Fruit fly (Drosophila melanogaster): ENCODE measurements around the gene Ndae1.
A peak's percentile ranks its signal among the peaks of the same experiment; 100 is the strongest.

Ndae1 gene

DNA sequence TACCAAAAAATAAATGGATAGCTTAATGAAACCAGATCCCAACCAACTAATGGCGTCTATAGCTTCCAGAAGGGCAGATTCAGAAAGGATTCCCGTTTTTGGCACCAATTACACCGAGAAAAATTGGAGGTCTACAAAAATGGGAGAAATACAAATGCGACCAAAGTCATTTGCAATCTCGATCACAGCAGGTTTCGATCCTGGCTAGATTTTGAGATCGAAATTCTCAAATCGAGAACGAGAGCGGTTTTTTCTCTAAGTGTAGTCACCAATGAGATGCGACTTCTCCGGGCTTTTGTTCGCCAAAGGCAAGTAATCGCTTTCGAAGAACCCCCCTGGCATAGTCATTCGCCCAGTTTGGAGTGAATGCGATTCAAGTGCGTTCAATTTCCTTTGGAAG is 73.4 kb downstream of the Ndae1 start:
- TF ChIP-seq CG31627 (GFP tag; optimal IDR thresholded peaks at IDR 0.05) (peak; percentile 55), CG9139 (GFP tag; optimal IDR thresholded peaks at IDR 0.05) (peak; percentile 36), CG8632 (GFP tag; optimal IDR thresholded peaks at IDR 0.05) (peak; percentile 37), Ets96B (tag; optimal IDR thresholded peaks at IDR 0.05) (peak; percentile 6), topi (GFP tag; optimal IDR thresholded peaks at IDR 0.05) (peak; percentile 62), Hr4 (GFP tag; optimal IDR thresholded peaks at IDR 0.05) (peak; percentile 33), CG1621 (tag; optimal IDR thresholded peaks at IDR 0.05) (peak; percentile 51), spab (GFP tag; optimal IDR thresholded peaks at IDR 0.05) (no peak), Blimp-1 (GFP tag; optimal IDR thresholded peaks at IDR 0.05) (no peak), CG8319 (GFP tag; optimal IDR thresholded peaks at IDR 0.05) (no peak), CG3919 (GFP tag; optimal IDR thresholded peaks at IDR 0.05) (peak; percentile 75), Smox (GFP tag; optimal IDR thresholded peaks at IDR 0.05) (peak; percentile 19), CG11902 (GFP tag; optimal IDR thresholded peaks at IDR 0.05) (peak; percentile 15), CG15336 (GFP tag; IDR thresholded peaks at IDR 0.05) (no peak), achi (GFP tag; optimal IDR thresholded peaks at IDR 0.05) (no peak), ss (GFP tag; optimal IDR thresholded peaks at IDR 0.05) (peak; percentile 33 to 76), vri (GFP tag; optimal IDR thresholded peaks at IDR 0.05) (no peak), pdm3 (GFP tag; optimal IDR thresholded peaks at IDR 0.05) (no peak), cyc (GFP tag; optimal IDR thresholded peaks at IDR 0.05) (peak; percentile 66), dac (GFP tag; optimal IDR thresholded peaks at IDR 0.05) (no peak), Hr38 (GFP tag; optimal IDR thresholded peaks at IDR 0.05) (no peak), fd85E (GFP tag; optimal IDR thresholded peaks at IDR 0.05) (no peak), CG6163 (GFP tag; IDR thresholded peaks at IDR 0.05) (peak; percentile 83), Eip78C (GFP tag) (peak; percentile 84), Sox102F (GFP tag; optimal IDR thresholded peaks at IDR 0.05) (peak; percentile 22), Eip75B (GFP tag; optimal IDR thresholded peaks at IDR 0.05) (peak; percentile 12), CG34406 (GFP tag; optimal IDR thresholded peaks at IDR 0.05) (peak; percentile 39), acj6 (GFP tag; optimal IDR thresholded peaks at IDR 0.05) (peak; percentile 63), dsx (GFP tag; optimal IDR thresholded peaks at IDR 0.05; ENCODE audit: poor library complexity, severe bottlenecking) (peak; percentile 53), CG6792 (GFP tag; optimal IDR thresholded peaks at IDR 0.05) (peak; percentile 49), Hr39 (GFP tag; optimal IDR thresholded peaks at IDR 0.05) (peak; percentile 20), fd59A (GFP tag; optimal IDR thresholded peaks at IDR 0.05) (no peak), CG32006 (GFP tag; optimal IDR thresholded peaks at IDR 0.05) (peak; percentile 26)

DNA sequence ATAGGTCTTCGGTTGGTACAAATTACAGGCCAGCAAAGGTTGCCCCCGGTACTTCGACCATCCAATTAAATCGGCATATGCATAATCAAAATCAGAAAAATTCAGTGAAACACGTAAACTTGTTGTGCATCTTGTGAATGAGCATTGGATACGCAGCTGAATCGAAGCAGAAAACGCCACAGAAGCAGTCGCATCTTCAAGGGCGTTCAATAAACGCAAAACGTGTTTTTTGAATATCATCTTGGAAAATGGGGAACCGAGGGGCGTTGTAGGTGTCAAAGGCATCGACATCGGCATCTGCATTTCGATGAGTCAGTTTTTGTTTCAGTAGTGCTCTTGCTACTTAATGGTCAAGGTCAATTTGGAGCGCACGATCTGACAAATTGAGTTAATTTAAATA is 74.8 kb downstream of the Ndae1 start:
- peak; percentile 59 for TF ChIP-seq svp (GFP tag)
- TF ChIP-seq Sox102F (GFP tag; optimal IDR thresholded peaks at IDR 0.05) = no peak
- no peak for TF ChIP-seq eg (GFP tag; IDR thresholded peaks at IDR 0.05)
- no peak for TF ChIP-seq fd59A (GFP tag; optimal IDR thresholded peaks at IDR 0.05)
- 0 out of 3 replicates have a peak, but pooled peaks have one; percentile 13 for TF ChIP-seq CG6163 (GFP tag; IDR thresholded peaks at IDR 0.05)
- TF ChIP-seq ss (GFP tag; optimal IDR thresholded peaks at IDR 0.05) = peak in 1 of 2 experiments; percentile 27
- TF ChIP-seq CG10631 (GFP tag; optimal IDR thresholded peaks at IDR 0.05) = no peak
- TF ChIP-seq CG8119 (GFP tag; IDR thresholded peaks at IDR 0.05) = no peak
- TF ChIP-seq Sox14 (GFP tag; optimal IDR thresholded peaks at IDR 0.05) = no peak
- no peak for TF ChIP-seq spab (GFP tag; optimal IDR thresholded peaks at IDR 0.05)
- TF ChIP-seq CG34406 (GFP tag; optimal IDR thresholded peaks at IDR 0.05) = no peak
- TF ChIP-seq CG6854 (GFP tag; optimal IDR thresholded peaks at IDR 0.05) = no peak
- no peak for TF ChIP-seq Sox15 (GFP tag; optimal IDR thresholded peaks at IDR 0.05)
- TF ChIP-seq salr (GFP tag; optimal IDR thresholded peaks at IDR 0.05) = no peak
- no peak for TF ChIP-seq net (GFP tag; optimal IDR thresholded peaks at IDR 0.05)
- TF ChIP-seq lz (GFP tag; optimal IDR thresholded peaks at IDR 0.05) = no peak
- TF ChIP-seq dsx (GFP tag; optimal IDR thresholded peaks at IDR 0.05; ENCODE audit: poor library complexity, severe bottlenecking) = peak; percentile 22

Measured in whole organism, prepupa.